Fruit fly (Drosophila melanogaster) whole organism, embryonic: ENCODE data around the gene BTBD9.

Experiments used
- Aef1 ChIP-seq: fragments of 200-800 bp; sonication (Bioruptor generic); IDR thresholded peaks from 3 replicates; pipeline ENCODE4 v1.3.6; 2022; ENCODE audit warnings: missing biosample characterization, missing genetic modification characterization
- Atf-2 ChIP-seq: fragments of 200-800 bp; sonication (Bioruptor generic); optimal IDR thresholded peaks from 2 replicates; lab custom pipeline; 2016; ENCODE audit warnings: missing biosample characterization, missing genetic modification characterization
- BEAF-32 ChIP-seq: fragments of 200-800 bp; sonication (Bioruptor generic); optimal IDR thresholded peaks from 3 replicates; lab custom pipeline; 2017; ENCODE audit warnings: missing biosample characterization, missing genetic modification characterization, mild to moderate bottlenecking, moderate library complexity, missing genetic modification reagents
- C15 ChIP-seq: fragments of 200-800 bp; sonication (Bioruptor generic); IDR thresholded peaks from 3 replicates; pipeline ENCODE4 v1.3.6; 2022; ENCODE audit warnings: missing biosample characterization, missing genetic modification characterization
- CG10321 ChIP-seq: fragments of 200-800 bp; sonication (Bioruptor generic); IDR thresholded peaks from 2 replicates; pipeline ENCODE4 v1.3.6; 2022; ENCODE audit warnings: missing biosample characterization, missing genetic modification characterization
- CG15269 ChIP-seq: fragments of 200-800 bp; sonication (Bioruptor generic); optimal IDR thresholded peaks from 2 replicates; lab custom pipeline; 2018; ENCODE audit warnings: missing biosample characterization, mild to moderate bottlenecking, missing genetic modification characterization, moderate library complexity
- CG15479 ChIP-seq: fragments of 200-800 bp; sonication (Bioruptor generic); optimal IDR thresholded peaks from 3 replicates; lab custom pipeline; 2019; ENCODE audit warnings: missing biosample characterization, mild to moderate bottlenecking, missing genetic modification characterization, moderate library complexity
- CG1602 ChIP-seq: fragments of 200-800 bp; sonication (Bioruptor generic); optimal IDR thresholded peaks from 3 replicates; lab custom pipeline; 2016; ENCODE audit warnings: missing biosample characterization, missing genetic modification characterization
- CG16779 ChIP-seq: fragments of 200-800 bp; sonication (Bioruptor generic); IDR thresholded peaks from 2 replicates; pipeline ENCODE4 v1.3.6; 2022; ENCODE audit warnings: missing biosample characterization, missing genetic modification characterization
- CG17328 ChIP-seq: fragments of 200-800 bp; sonication (Bioruptor generic); IDR thresholded peaks from 2 replicates; pipeline ENCODE4 v1.3.6; 2022; ENCODE audit warnings: missing biosample characterization, missing genetic modification characterization
- CG18262 ChIP-seq: fragments of 200-800 bp; optimal IDR thresholded peaks from 3 replicates; lab custom pipeline; 2019; ENCODE audit warnings: missing biosample characterization, mild to moderate bottlenecking, missing genetic modification characterization, moderate library complexity
- CG2712 ChIP-seq: fragments of 200-800 bp; optimal IDR thresholded peaks from 3 replicates; lab custom pipeline; 2019; ENCODE audit warnings: missing biosample characterization, mild to moderate bottlenecking, missing genetic modification characterization, moderate library complexity
- CG4328 ChIP-seq: fragments of 200-800 bp; sonication (Bioruptor generic); optimal IDR thresholded peaks from 3 replicates; lab custom pipeline; 2017; ENCODE audit warnings: missing biosample characterization, missing genetic modification reagents, missing genetic modification characterization
- CG4424 ChIP-seq: fragments of 200-800 bp; sonication (Bioruptor generic); optimal IDR thresholded peaks from 3 replicates; lab custom pipeline; 2016; ENCODE audit warnings: missing biosample characterization, missing genetic modification characterization
- CG5245 ChIP-seq: fragments of 200-800 bp; sonication (Bioruptor generic); optimal IDR thresholded peaks from 3 replicates; lab custom pipeline; 2016; ENCODE audit warnings: missing biosample characterization, missing genetic modification characterization
- CG9932 ChIP-seq: fragments of 200-800 bp; sonication (Bioruptor generic); IDR thresholded peaks from 2 replicates; pipeline ENCODE4 v1.3.6; 2022; ENCODE audit warnings: missing biosample characterization, missing genetic modification characterization
- Camta ChIP-seq: fragments of 200-800 bp; sonication (Bioruptor generic); optimal IDR thresholded peaks from 2 replicates; lab custom pipeline; 2016; ENCODE audit warnings: missing biosample characterization, missing genetic modification characterization
- Chrac-16 ChIP-seq: fragments of 200-800 bp; sonication (Bioruptor generic); optimal IDR thresholded peaks from 3 replicates; lab custom pipeline; 2016; ENCODE audit warnings: missing biosample characterization, missing genetic modification characterization
- Dfd ChIP-seq, 2 experiments: fragments of >200 bp; optimal IDR thresholded peaks; 2 replicates each; lab custom pipeline; 2017; ENCODE audit warnings: missing biosample characterization in 2 of 2, missing genetic modification characterization in 2 of 2
- Doc3 ChIP-seq: fragments of 200-800 bp; sonication (Bioruptor generic); IDR thresholded peaks from 3 replicates; pipeline ENCODE4 v1.3.6; 2022; ENCODE audit warnings: missing biosample characterization, missing genetic modification characterization; ENCODE audit not compliant: partially characterized antibody
- ERR ChIP-seq: fragments of 200-800 bp; sonication (Bioruptor generic); optimal IDR thresholded peaks from 2 replicates; lab custom pipeline; 2016; ENCODE audit warnings: missing biosample characterization, missing genetic modification characterization
- Hr39 ChIP-seq: fragments of >200 bp; optimal IDR thresholded peaks from 2 replicates; lab custom pipeline; 2017
- Hr78 ChIP-seq, 2 experiments: fragments of 200-800 bp in 1 of 2; fragments of >200 bp in 1 of 2; sonication (Bioruptor generic) in 1 of 2; optimal IDR thresholded peaks; 2 replicates each; lab custom pipeline; 2017 to 2019; ENCODE audit warnings: missing biosample characterization in 2 of 2, missing genetic modification characterization in 2 of 2, mild to moderate bottlenecking in 1 of 2, moderate library complexity in 1 of 2
- Mrtf ChIP-seq: fragments of 200-800 bp; sonication (Bioruptor generic); IDR thresholded peaks from 3 replicates; pipeline ENCODE4 v1.3.6; 2022; ENCODE audit warnings: missing biosample characterization, missing genetic modification characterization
- Optix ChIP-seq: fragments of 200-800 bp; sonication (Bioruptor generic); IDR thresholded peaks from 3 replicates; pipeline ENCODE4 v1.3.6; 2022; ENCODE audit warnings: missing biosample characterization, missing genetic modification characterization
- Ravus ChIP-seq: fragments of 200-800 bp; sonication (Bioruptor generic); IDR thresholded peaks from 2 replicates; pipeline ENCODE4 v1.3.6; 2022; ENCODE audit warnings: missing biosample characterization, missing genetic modification characterization
- Sox100B ChIP-seq: fragments of 200-800 bp; sonication (Bioruptor generic); optimal IDR thresholded peaks from 3 replicates; lab custom pipeline; 2018; ENCODE audit warnings: missing biosample characterization, mild to moderate bottlenecking, missing genetic modification characterization
- YL-1 ChIP-seq: fragments of 200-800 bp; sonication (Bioruptor generic); optimal IDR thresholded peaks from 3 replicates; lab custom pipeline; 2017; ENCODE audit warnings: missing biosample characterization, mild to moderate bottlenecking, missing genetic modification characterization
- al ChIP-seq: fragments of 200-800 bp; sonication (Bioruptor generic); IDR thresholded peaks from 2 replicates; pipeline ENCODE4 v1.3.6; 2022; ENCODE audit warnings: missing biosample characterization, missing genetic modification characterization
- ara ChIP-seq: fragments of 200-800 bp; sonication (Bioruptor generic); IDR thresholded peaks from 2 replicates; pipeline ENCODE4 v1.3.6; 2022; ENCODE audit warnings: missing biosample characterization, missing genetic modification characterization
- cad ChIP-seq: fragments of >200 bp; optimal IDR thresholded peaks from 2 replicates; lab custom pipeline; 2017; ENCODE audit warnings: missing biosample characterization, missing genetic modification characterization
- crc ChIP-seq: fragments of 200-800 bp; sonication (Bioruptor generic); optimal IDR thresholded peaks from 2 replicates; lab custom pipeline; 2016; ENCODE audit warnings: missing biosample characterization, missing genetic modification characterization
- crp ChIP-seq, 2 experiments: fragments of 200-800 bp; sonication (Bioruptor generic); optimal IDR thresholded peaks; 2 replicates in 1 of 2; 3 replicates in 1 of 2; lab custom pipeline; 2017; ENCODE audit warnings: missing biosample characterization in 2 of 2, missing genetic modification characterization in 2 of 2, mild to moderate bottlenecking in 1 of 2, moderate library complexity in 1 of 2
- da ChIP-seq: fragments of 200-800 bp; sonication (Bioruptor generic); optimal IDR thresholded peaks from 2 replicates; lab custom pipeline; 2016; ENCODE audit warnings: missing biosample characterization, missing genetic modification characterization
- disco-r ChIP-seq: fragments of 200-800 bp; sonication (Bioruptor generic); optimal IDR thresholded peaks from 2 replicates; lab custom pipeline; 2016; ENCODE audit warnings: missing biosample characterization, missing genetic modification characterization
- fd3F ChIP-seq: fragments of 200-800 bp; sonication (Bioruptor generic); optimal IDR thresholded peaks from 2 replicates; lab custom pipeline; 2018; ENCODE audit warnings: missing biosample characterization, mild to moderate bottlenecking, missing genetic modification characterization, moderate library complexity
- fd64A ChIP-seq: fragments of 200-800 bp; sonication (Bioruptor generic); optimal IDR thresholded peaks from 3 replicates; lab custom pipeline; 2018; ENCODE audit warnings: missing biosample characterization, mild to moderate bottlenecking, missing genetic modification characterization
- gcm2 ChIP-seq: fragments of 200-800 bp; sonication (Bioruptor generic); optimal IDR thresholded peaks from 2 replicates; lab custom pipeline; 2016; ENCODE audit warnings: missing biosample characterization, missing genetic modification characterization
- grau ChIP-seq: fragments of 200-800 bp; optimal IDR thresholded peaks from 3 replicates; lab custom pipeline; 2019; ENCODE audit warnings: missing biosample characterization, mild to moderate bottlenecking, missing genetic modification characterization, moderate library complexity
- gro ChIP-seq: fragments of 200-800 bp; sonication (Bioruptor generic); optimal IDR thresholded peaks from 2 replicates; lab custom pipeline; 2016; ENCODE audit warnings: missing biosample characterization, missing genetic modification characterization
- ind ChIP-seq: fragments of 200-800 bp; sonication (Bioruptor generic); optimal IDR thresholded peaks from 3 replicates; lab custom pipeline; 2016; ENCODE audit warnings: missing biosample characterization, missing genetic modification characterization
- jigr1 ChIP-seq: fragments of 200-800 bp; sonication (Bioruptor generic); IDR thresholded peaks from 3 replicates; pipeline ENCODE4 v1.3.6; 2022; ENCODE audit warnings: missing biosample characterization, missing genetic modification characterization
- lola ChIP-seq, 3 experiments: fragments of >200 bp in 2 of 3; fragments of 200-800 bp in 1 of 3; sonication (Bioruptor generic) in 1 of 3; optimal IDR thresholded peaks; 2 replicates each; lab custom pipeline; 2017 to 2019; ENCODE audit warnings: missing biosample characterization in 3 of 3, missing genetic modification characterization in 3 of 3, mild to moderate bottlenecking in 1 of 3, moderate library complexity in 1 of 3
- luna ChIP-seq: fragments of 200-800 bp; sonication (Bioruptor generic); optimal IDR thresholded peaks from 2 replicates; lab custom pipeline; 2016; ENCODE audit warnings: missing biosample characterization, missing genetic modification characterization
- nom ChIP-seq: fragments of 200-800 bp; sonication (Bioruptor generic); optimal IDR thresholded peaks from 2 replicates; lab custom pipeline; 2017; ENCODE audit warnings: missing biosample characterization, missing genetic modification characterization, mild to moderate bottlenecking, moderate library complexity, missing genetic modification reagents
- p53 ChIP-seq: fragments of 200-800 bp; sonication (Bioruptor generic); optimal IDR thresholded peaks from 2 replicates; lab custom pipeline; 2016; ENCODE audit warnings: missing biosample characterization, missing genetic modification characterization
- ranshi ChIP-seq: fragments of 200-800 bp; sonication (Bioruptor generic); IDR thresholded peaks from 2 replicates; pipeline ENCODE4 v1.3.6; 2022; ENCODE audit warnings: missing biosample characterization, missing genetic modification characterization
- sc ChIP-seq, 3 experiments: fragments of >200 bp in 2 of 3; fragments of 200-800 bp in 1 of 3; sonication (Bioruptor generic) in 1 of 3; optimal IDR thresholded peaks; 2 replicates in 2 of 3; 3 replicates in 1 of 3; lab custom pipeline; 2017; ENCODE audit warnings: mild to moderate bottlenecking in 1 of 3, missing biosample characterization in 1 of 3, missing genetic modification characterization in 1 of 3, missing genetic modification reagents in 1 of 3
- slbo ChIP-seq: fragments of 200-800 bp; sonication (Bioruptor generic); IDR thresholded peaks from 2 replicates; pipeline ENCODE4 v1.3.6; 2022; ENCODE audit warnings: missing biosample characterization, missing genetic modification characterization
- tgo ChIP-seq: fragments of 200-800 bp; sonication (Bioruptor generic); IDR thresholded peaks from 3 replicates; pipeline ENCODE4 v1.3.6; 2022; ENCODE audit warnings: missing biosample characterization, missing genetic modification characterization

The BTBD9 gene

DNA sequence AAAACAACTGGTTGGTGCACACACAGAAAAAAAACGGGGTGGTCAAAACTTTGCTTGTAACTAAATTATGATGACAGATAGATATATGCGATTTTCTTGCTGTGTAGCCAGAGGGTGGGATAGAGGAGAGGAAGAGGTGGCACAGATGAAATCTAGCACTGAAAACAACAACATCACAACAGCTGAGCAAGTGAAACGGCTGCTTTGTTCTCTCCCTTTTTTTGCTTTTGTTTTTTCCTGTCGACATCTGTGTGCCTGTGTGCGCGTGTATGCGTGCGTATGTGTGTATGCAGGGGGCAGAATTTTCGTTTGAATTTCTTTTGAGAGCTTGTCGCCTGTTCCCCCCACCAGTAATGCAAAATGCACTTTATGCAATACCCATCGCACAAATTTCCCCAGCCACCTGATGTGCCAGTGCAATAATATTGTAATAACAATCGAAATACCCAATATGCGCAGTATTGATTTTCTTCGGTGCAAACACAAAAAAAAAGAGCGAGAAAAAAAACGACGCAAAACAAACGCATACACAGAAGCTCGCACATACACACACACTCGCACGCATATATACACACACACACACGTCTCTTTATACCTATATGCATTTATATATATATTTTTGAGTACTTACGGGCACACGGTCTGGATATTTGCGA, 859 bp upstream of the BTBD9 start (continued):
- peak; percentile 1 for TF ChIP-seq CG4424 (GFP tag; lab: Kevin White, UChicago)
- TF ChIP-seq CG2712: peak; percentile 48
- TF ChIP-seq ERR (GFP tag; lab: Kevin White, UChicago): peak; percentile 68
- no peak for TF ChIP-seq Camta
- peak; percentile 88 for TF ChIP-seq Aef1 (GFP tag; lab: Robert Waterston, UW)
- TF ChIP-seq Mrtf (GFP tag; lab: Robert Waterston, UW): peak; percentile 27; the same call in 1 of the 3 replicates
- TF ChIP-seq C15 (GFP tag; lab: Robert Waterston, UW): no peak
- TF ChIP-seq crc (GFP tag; lab: Kevin White, UChicago): peak; percentile 24
- no peak for TF ChIP-seq CG5245 (GFP tag; lab: Kevin White, UChicago)
- peak; percentile 47; the same call in 2 of the 3 replicates for TF ChIP-seq Optix
- peak; percentile 47; the same call in 2 of the 3 replicates for TF ChIP-seq tgo (GFP tag; lab: Robert Waterston, UW)
- TF ChIP-seq Dfd (GFP tag; optimal IDR thresholded peaks at IDR 0.05; lab: Kevin White, UChicago): no peak
- TF ChIP-seq fd64A (GFP tag; lab: Kevin White, UChicago): no peak
- no peak for TF ChIP-seq p53 (GFP tag; lab: Kevin White, UChicago)
- peak; percentile 57 for TF ChIP-seq ranshi (GFP tag; lab: Robert Waterston, UW)
- peak; percentile 3 for TF ChIP-seq CG1602 (GFP tag; lab: Kevin White, UChicago)
- TF ChIP-seq CG15479 (GFP tag; lab: Kevin White, UChicago): no peak
- TF ChIP-seq al (GFP tag; lab: Robert Waterston, UW): peak; percentile 47
- TF ChIP-seq luna (GFP tag; lab: Kevin White, UChicago): no peak
- peak; percentile 67 for TF ChIP-seq CG15269 (tag; lab: Kevin White, UChicago)
- no peak for TF ChIP-seq Hr39 (lab: Kevin White, UChicago)
- 0 out of 2 replicates have a peak, but pooled peaks have one; percentile 40 for TF ChIP-seq CG16779
- peak; percentile 52 for TF ChIP-seq ind (GFP tag; lab: Kevin White, UChicago)
- no peak for TF ChIP-seq da (GFP tag; lab: Kevin White, UChicago)
- peak; percentile 86 for TF ChIP-seq gro (GFP tag; lab: Kevin White, UChicago)
- no peak for TF ChIP-seq CG10321 (GFP tag; lab: Robert Waterston, UW)
- TF ChIP-seq fd3F (GFP tag; lab: Kevin White, UChicago): peak; percentile 22
- peak in 2 of 3 experiments; percentile 6 to 75 for TF ChIP-seq lola (GFP tag; optimal IDR thresholded peaks at IDR 0.05; lab: Kevin White, UChicago)
- TF ChIP-seq CG17328 (GFP tag; lab: Robert Waterston, UW): peak; percentile 46; the same call in 1 of the 2 replicates
- no peak for TF ChIP-seq gcm2 (GFP tag; lab: Kevin White, UChicago)
- peak; percentile 80 for TF ChIP-seq YL-1
- no peak for TF ChIP-seq BEAF-32 (GFP tag; lab: Kevin White, UChicago)
- TF ChIP-seq Sox100B: no peak
- peak; percentile 51 for TF ChIP-seq CG18262 (tag; lab: Kevin White, UChicago)
- no peak for TF ChIP-seq cad (GFP tag; lab: Kevin White, UChicago)
- peak; percentile 83 for TF ChIP-seq slbo (GFP tag; lab: Robert Waterston, UW)
- TF ChIP-seq nom (GFP tag; lab: Kevin White, UChicago): peak; percentile 92
- TF ChIP-seq Hr78 (GFP tag; optimal IDR thresholded peaks at IDR 0.05; lab: Kevin White, UChicago): no peak
- TF ChIP-seq sc (optimal IDR thresholded peaks at IDR 0.05; lab: Kevin White, UChicago): no peak
- no peak for TF ChIP-seq sc (GFP tag; optimal IDR thresholded peaks at IDR 0.05; lab: Kevin White, UChicago)
- no peak for TF ChIP-seq Doc3 (GFP tag; lab: Robert Waterston, UW)
- TF ChIP-seq ara (GFP tag; lab: Robert Waterston, UW): peak; percentile 48; the same call in 1 of the 2 replicates
- TF ChIP-seq Chrac-16 (GFP tag; lab: Kevin White, UChicago): peak; percentile 58
- TF ChIP-seq disco-r (GFP tag; lab: Kevin White, UChicago): peak; percentile 18
- peak; percentile 43 for TF ChIP-seq Atf-2 (GFP tag; lab: Kevin White, UChicago)
- TF ChIP-seq CG4328 (GFP tag; lab: Kevin White, UChicago): peak; percentile 53
- peak in 1 of 2 experiments; percentile 73 for TF ChIP-seq crp (GFP tag; optimal IDR thresholded peaks at IDR 0.05; lab: Kevin White, UChicago)
- TF ChIP-seq Ravus (GFP tag; lab: Robert Waterston, UW): no peak
- peak; percentile 80 for TF ChIP-seq CG9932 (GFP tag; lab: Robert Waterston, UW)
- peak; percentile 64 for TF ChIP-seq grau (tag; lab: Kevin White, UChicago)
- TF ChIP-seq jigr1 (GFP tag; lab: Robert Waterston, UW): no peak
